Worm (Caenorhabditis elegans): ENCODE results near the gene ZK105.14.
"Not testable (repeated sequence)": the region's sequence is repeated elsewhere in the genome, so short reads cannot be mapped to it uniquely, and the experiment has no call there.

Gene ZK105.14

DNA sequence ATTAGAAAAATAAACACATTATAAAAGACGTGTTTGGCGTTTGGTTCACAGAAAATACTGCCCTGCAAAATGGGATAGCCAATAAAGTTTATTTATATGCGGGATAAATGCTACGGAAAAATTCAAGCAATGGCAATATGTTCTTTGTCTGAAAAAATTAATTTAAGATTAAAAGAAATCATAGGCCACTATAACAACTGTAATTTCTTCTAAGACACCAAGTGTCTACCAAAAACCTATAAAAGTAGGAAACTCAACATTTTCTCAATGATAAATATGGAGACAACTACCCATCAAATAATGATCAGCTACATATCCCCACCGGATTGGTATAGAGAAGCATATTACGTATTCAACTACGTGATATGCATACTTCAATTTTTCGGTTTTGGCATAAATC lies 16.5 kb downstream of the ZK105.14 start, which contains the start of gene srw-3:
TSS of gene srw-3 (plus strand) at position 301 of the 400 bp plus-strand sequence.
- TF ChIP-seq F13H6.1 (tag; optimal IDR thresholded peaks at IDR 0.05) = no peak
- TF ChIP-seq ZK546.5 (tag; optimal IDR thresholded peaks at IDR 0.05) = no peak
- TF ChIP-seq elt-3 (tag; optimal IDR thresholded peaks at IDR 0.05) = no peak
- TF ChIP-seq nhr-25 (tag; optimal IDR thresholded peaks at IDR 0.05) = no peak
- TF ChIP-seq Y55F3AM.14 (GFP tag; optimal IDR thresholded peaks at IDR 0.05) = no peak
- TF ChIP-seq zag-1 (tag; optimal IDR thresholded peaks at IDR 0.05) = no peak
- no peak for TF ChIP-seq nhr-21 (tag; optimal IDR thresholded peaks at IDR 0.05)
- TF ChIP-seq dmd-4 (tag; optimal IDR thresholded peaks at IDR 0.05) = no peak
- no peak for TF ChIP-seq lin-13 (GFP tag; optimal IDR thresholded peaks at IDR 0.05)
- TF ChIP-seq fos-1 (tag; optimal IDR thresholded peaks at IDR 0.05) = no peak
- TF ChIP-seq ceh-82 (tag; optimal IDR thresholded peaks at IDR 0.05) = no peak
- no peak for TF ChIP-seq nhr-23 (tag; optimal IDR thresholded peaks at IDR 0.05)
- TF ChIP-seq nhr-11 (tag; optimal IDR thresholded peaks at IDR 0.05) = no peak
- no peak for TF ChIP-seq elt-1 (tag; optimal IDR thresholded peaks at IDR 0.05)
- no peak for TF ChIP-seq nhr-129 (tag; optimal IDR thresholded peaks at IDR 0.05)
- no peak for TF ChIP-seq ztf-11 (tag; optimal IDR thresholded peaks at IDR 0.05)
- TF ChIP-seq nhr-6 (tag; optimal IDR thresholded peaks at IDR 0.05) = no peak
- no peak for TF ChIP-seq gmeb-1 (tag; optimal IDR thresholded peaks at IDR 0.05)
- no peak for TF ChIP-seq lin-39 (tag; optimal IDR thresholded peaks at IDR 0.05)

DNA sequence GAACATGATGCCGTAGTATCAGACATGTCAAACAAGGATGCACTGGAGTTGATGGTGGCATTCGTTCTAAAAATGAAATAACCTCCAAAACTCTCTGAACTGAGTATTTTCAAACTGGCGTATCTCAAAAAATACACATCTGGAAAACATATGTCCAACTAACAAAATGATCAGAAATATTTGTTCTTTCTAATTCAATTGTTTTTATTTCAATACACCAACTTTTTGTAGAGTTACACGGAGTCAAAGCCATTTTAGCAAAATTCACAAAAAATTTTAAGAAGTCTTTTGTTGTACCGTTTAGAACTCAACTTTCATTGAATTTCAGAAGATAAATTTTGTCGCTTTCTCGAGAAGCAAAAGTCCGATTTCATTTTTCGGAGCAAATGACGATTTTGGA lies 18.3 kb downstream of the ZK105.14 start, which contains the start of gene srsx-40:
TSS of gene srsx-40 (minus strand) at position 101 of the 400 bp plus-strand sequence.
- TF ChIP-seq R02D3.7, elt-3, F13H6.1 (tag; optimal IDR thresholded peaks at IDR 0.05): not testable (repeated sequence)

DNA sequence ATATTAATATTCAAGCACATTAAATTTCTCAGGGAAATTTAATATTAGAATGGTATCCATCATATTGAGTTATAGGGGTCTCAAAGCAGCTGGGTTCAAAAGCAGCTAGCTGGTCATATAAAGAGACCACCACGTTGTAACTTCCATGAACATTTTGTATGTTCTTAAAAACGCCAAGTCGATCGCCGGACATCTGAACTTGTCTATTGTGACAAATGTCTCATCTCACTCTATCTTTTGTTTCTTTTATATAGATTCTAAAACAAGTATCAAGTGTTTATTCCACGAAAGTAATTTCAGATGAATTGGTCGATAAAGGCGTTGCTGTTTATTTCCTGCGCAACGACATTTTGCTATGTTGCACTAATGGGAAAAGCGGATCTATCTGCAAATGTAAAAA lies 25.0 kb downstream of the ZK105.14 start, which contains the start of gene ZK105.3:
TSS of gene ZK105.3 (plus strand) at position 301 of the 400 bp plus-strand sequence.
- TF ChIP-seq nhr-12 (tag; optimal IDR thresholded peaks at IDR 0.05) = no peak
- no peak for TF ChIP-seq peb-1 (tag; optimal IDR thresholded peaks at IDR 0.05)
- TF ChIP-seq dmd-4 (tag; optimal IDR thresholded peaks at IDR 0.05) = no peak
- TF ChIP-seq nhr-129 (tag; optimal IDR thresholded peaks at IDR 0.05) = no peak
- no peak for TF ChIP-seq sma-3 (GFP tag; optimal IDR thresholded peaks at IDR 0.05)
- no peak for TF ChIP-seq nhr-237 (tag; optimal IDR thresholded peaks at IDR 0.05)
- TF ChIP-seq ztf-4 (tag; optimal IDR thresholded peaks at IDR 0.05) = no peak
- no peak for TF ChIP-seq elt-3 (tag; optimal IDR thresholded peaks at IDR 0.05)
- no peak for TF ChIP-seq blmp-1 (tag; optimal IDR thresholded peaks at IDR 0.05; ENCODE audit: insufficient read depth)
- TF ChIP-seq ceh-82 (tag; optimal IDR thresholded peaks at IDR 0.05) = no peak
- no peak for TF ChIP-seq nhr-11 (tag; optimal IDR thresholded peaks at IDR 0.05)
- no peak for TF ChIP-seq zag-1 (tag; optimal IDR thresholded peaks at IDR 0.05)

DNA sequence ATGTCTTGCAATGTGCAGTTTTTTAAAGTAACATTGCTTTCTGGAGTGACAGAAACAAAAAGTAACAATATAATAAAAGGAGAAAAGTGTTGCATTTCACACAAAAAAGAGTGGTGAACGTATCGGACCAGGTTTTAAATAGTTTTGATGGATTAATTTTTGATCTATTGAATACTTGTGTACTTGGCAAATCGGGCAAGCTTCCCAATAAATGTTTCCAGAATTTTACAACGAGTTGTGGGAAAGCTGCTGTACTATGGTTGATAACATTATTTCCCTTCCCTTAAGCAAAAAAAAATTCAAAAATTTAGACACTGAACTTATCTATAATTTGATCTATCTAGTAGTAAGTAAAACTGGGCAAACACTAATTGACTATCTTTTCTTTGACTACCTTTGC lies 28.5 kb downstream of the ZK105.14 start, which contains the start of gene C12D5.10:
TSS of gene C12D5.10 (minus strand) at position 101 of the 400 bp plus-strand sequence.
- no peak for TF ChIP-seq unc-55 (GFP tag; optimal IDR thresholded peaks at IDR 0.05)
- TF ChIP-seq ztf-11 (tag; optimal IDR thresholded peaks at IDR 0.05) = no peak
- TF ChIP-seq ceh-16 (tag; optimal IDR thresholded peaks at IDR 0.05) = no peak
- no peak for TF ChIP-seq dmd-4 (tag; optimal IDR thresholded peaks at IDR 0.05)
- TF ChIP-seq nhr-23 (tag; optimal IDR thresholded peaks at IDR 0.05) = no peak
- no peak for TF ChIP-seq mab-5 (tag; optimal IDR thresholded peaks at IDR 0.05)

DNA sequence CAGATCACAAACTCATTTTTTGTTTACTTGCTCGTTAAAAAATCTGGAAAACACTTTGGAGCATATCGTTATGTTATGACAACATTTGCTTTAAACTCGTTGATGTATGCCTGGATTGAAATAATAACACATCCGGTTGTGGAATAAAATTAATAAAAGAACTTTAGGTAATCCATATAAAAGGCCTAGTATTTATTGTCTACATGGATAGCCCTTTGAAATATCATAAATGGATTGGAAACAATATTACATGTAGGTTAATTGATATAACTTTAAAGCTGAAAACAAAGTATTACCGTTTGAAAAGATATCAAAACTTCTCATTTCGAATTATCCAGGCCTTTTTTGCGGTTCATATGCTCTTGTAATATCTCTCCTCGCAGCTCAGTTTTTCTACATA lies 31.2 kb downstream of the ZK105.14 start:
- no peak for TF ChIP-seq mbf-1 (tag; optimal IDR thresholded peaks at IDR 0.05)
- no peak for TF ChIP-seq ztf-4 (tag; optimal IDR thresholded peaks at IDR 0.05)
- TF ChIP-seq fos-1 (tag; optimal IDR thresholded peaks at IDR 0.05) = no peak
- no peak for TF ChIP-seq unc-62 (GFP tag; optimal IDR thresholded peaks at IDR 0.05)
- TF ChIP-seq nhr-237 (tag; optimal IDR thresholded peaks at IDR 0.05) = no peak
- no peak for TF ChIP-seq lin-11 (tag; optimal IDR thresholded peaks at IDR 0.05)
- TF ChIP-seq nhr-129 (tag; optimal IDR thresholded peaks at IDR 0.05) = no peak
- no peak for TF ChIP-seq dmd-4 (tag; optimal IDR thresholded peaks at IDR 0.05)
- TF ChIP-seq gmeb-1 (tag; optimal IDR thresholded peaks at IDR 0.05) = no peak
- no peak for TF ChIP-seq crh-2 (tag; optimal IDR thresholded peaks at IDR 0.05)
- TF ChIP-seq blmp-1 (tag; optimal IDR thresholded peaks at IDR 0.05; ENCODE audit: insufficient read depth) = no peak
- TF ChIP-seq R02D3.7 (tag; optimal IDR thresholded peaks at IDR 0.05) = no peak
- TF ChIP-seq nhr-10 (tag; optimal IDR thresholded peaks at IDR 0.05) = no peak
- no peak for TF ChIP-seq mdl-1 (tag; optimal IDR thresholded peaks at IDR 0.05)
- TF ChIP-seq nhr-6 (tag; optimal IDR thresholded peaks at IDR 0.05) = no peak
- TF ChIP-seq aly-2 (tag; optimal IDR thresholded peaks at IDR 0.05) = no peak
- no peak for TF ChIP-seq alr-1 (tag; optimal IDR thresholded peaks at IDR 0.05)
- TF ChIP-seq ama-1 (optimal IDR thresholded peaks at IDR 0.05) = no peak

All from whole organism, L2 larva.